Worm (Caenorhabditis elegans) whole organism, L1 larva: ENCODE results near the gene srd-36.

ENCODE experiments used
- C04F5.9 ChIP-seq: sonication (generic microtip); optimal IDR thresholded peaks from 2 replicates; lab custom pipeline; 2016; ENCODE audit warnings: missing genetic modification characterization, missing compliant biosample characterization
- Y116A8C.19 ChIP-seq: sonication (generic microtip); optimal IDR thresholded peaks from 2 replicates; lab custom pipeline; 2016; ENCODE audit warnings: missing compliant biosample characterization, missing genetic modification characterization, borderline replicate concordance
- aha-1 ChIP-seq: fragments of 150-350 bp; optimal IDR thresholded peaks from 2 replicates; lab custom pipeline; 2014; ENCODE audit warnings: missing biosample characterization, missing genetic modification characterization
- blmp-1 ChIP-seq: fragments of 150-350 bp; optimal IDR thresholded peaks from 2 replicates; lab custom pipeline; 2014; ENCODE audit warnings: missing biosample characterization, missing genetic modification characterization
- ceh-8 ChIP-seq: fragments of 200-800 bp; sonication (Bioruptor generic); optimal IDR thresholded peaks from 2 replicates; lab custom pipeline; 2018; ENCODE audit warnings: mild to moderate bottlenecking, missing genetic modification characterization, moderate library complexity, missing compliant biosample characterization
- ceh-88 ChIP-seq: fragments of 200-800 bp; sonication (Bioruptor generic); IDR thresholded peaks from 2 replicates; pipeline ENCODE4 v1.3.6; 2022; ENCODE audit warnings: missing genetic modification characterization, missing compliant biosample characterization
- ces-1 ChIP-seq: fragments of 150-350 bp; optimal IDR thresholded peaks from 2 replicates; lab custom pipeline; 2014; ENCODE audit warnings: missing biosample characterization, missing genetic modification reagents, missing genetic modification characterization
- efl-1 ChIP-seq, 4 experiments: fragments of 150-350 bp; optimal IDR thresholded peaks in 3 of 4; peaks in 1 of 4; 1 replicate in 1 of 4; 2 replicates in 3 of 4; lab custom pipeline; 2014; ENCODE audit warnings: missing biosample characterization in 2 of 4, missing genetic modification characterization in 2 of 4, missing genetic modification reagents in 2 of 4
- egl-13 ChIP-seq: sonication (generic microtip); optimal IDR thresholded peaks from 2 replicates; lab custom pipeline; 2016; ENCODE audit warnings: missing genotype, missing genetic modification reagents, missing genetic modification characterization, missing compliant biosample characterization
- egl-27 ChIP-seq, 2 experiments: fragments of 150-350 bp in 1 of 2; sonication (generic microtip); optimal IDR thresholded peaks; 3 replicates each; lab custom pipeline; 2017 to 2018; ENCODE audit warnings: missing biosample characterization in 2 of 2, missing genetic modification characterization in 2 of 2, missing genetic modification reagents in 2 of 2
- elt-3 ChIP-seq, 6 experiments: fragments of 150-350 bp in 1 of 6; sonication (generic microtip); optimal IDR thresholded peaks; 2 replicates each; lab custom pipeline; 2017 to 2018; ENCODE audit warnings: missing biosample characterization in 6 of 6, missing genetic modification characterization in 6 of 6, inconsistent platforms in 1 of 6
- fkh-4 ChIP-seq: sonication (generic microtip); optimal IDR thresholded peaks from 2 replicates; lab custom pipeline; 2016; ENCODE audit warnings: missing compliant biosample characterization, missing genetic modification characterization, borderline replicate concordance
- fkh-8 ChIP-seq: sonication (generic microtip); optimal IDR thresholded peaks from 2 replicates; lab custom pipeline; 2016; ENCODE audit warnings: mild to moderate bottlenecking, missing genetic modification characterization, missing compliant biosample characterization
- grh-1 ChIP-seq: fragments of 200-800 bp; sonication (Bioruptor generic); IDR thresholded peaks from 2 replicates; pipeline ENCODE4 v1.3.6; 2022; ENCODE audit warnings: missing genetic modification reagents, missing genetic modification characterization, missing compliant biosample characterization
- hlh-17 ChIP-seq: fragments of 200-800 bp; sonication (Bioruptor generic); optimal IDR thresholded peaks from 2 replicates; lab custom pipeline; 2018; ENCODE audit warnings: missing genetic modification characterization, mild to moderate bottlenecking, missing compliant biosample characterization, moderate library complexity, borderline replicate concordance
- hpl-2 ChIP-seq: fragments of 150-350 bp; optimal IDR thresholded peaks from 2 replicates; lab custom pipeline; 2014; ENCODE audit warnings: missing biosample characterization, missing genetic modification reagents, missing genetic modification characterization
- irx-1 ChIP-seq: sonication (generic microtip); optimal IDR thresholded peaks from 2 replicates; lab custom pipeline; 2016; ENCODE audit warnings: missing genetic modification characterization, missing compliant biosample characterization
- isw-1 ChIP-seq: fragments of 200-800 bp; sonication (Bioruptor generic); IDR thresholded peaks from 2 replicates; pipeline ENCODE4 v1.3.6; 2022; ENCODE audit warnings: missing genetic modification characterization, missing compliant biosample characterization
- jun-1 ChIP-seq: fragments of 150-350 bp; optimal IDR thresholded peaks from 2 replicates; lab custom pipeline; 2014; ENCODE audit warnings: missing biosample characterization, missing genetic modification reagents, missing genetic modification characterization
- lin-13 ChIP-seq: fragments of 150-350 bp; optimal IDR thresholded peaks from 2 replicates; lab custom pipeline; 2014; ENCODE audit warnings: missing biosample characterization, missing genetic modification reagents, missing genetic modification characterization
- lin-14 ChIP-seq: fragments of 200-800 bp; sonication (Bioruptor generic); optimal IDR thresholded peaks from 2 replicates; lab custom pipeline; 2018; ENCODE audit warnings: mild to moderate bottlenecking, missing genetic modification characterization, moderate library complexity, missing compliant biosample characterization
- mdl-1 ChIP-seq, 2 experiments: fragments of 150-350 bp; optimal IDR thresholded peaks; 2 replicates each; lab custom pipeline; 2014 to 2017; ENCODE audit warnings: missing biosample characterization in 2 of 2, missing genetic modification characterization in 2 of 2, inconsistent platforms in 1 of 2
- mef-2 ChIP-seq: fragments of 150-350 bp; optimal IDR thresholded peaks from 2 replicates; lab custom pipeline; 2014; ENCODE audit warnings: missing biosample characterization, missing genetic modification characterization
- mep-1 ChIP-seq: fragments of 150-350 bp; optimal IDR thresholded peaks from 2 replicates; lab custom pipeline; 2014; ENCODE audit warnings: missing biosample characterization, missing genetic modification characterization
- nhr-12 ChIP-seq: sonication (generic microtip); optimal IDR thresholded peaks from 2 replicates; lab custom pipeline; 2017; ENCODE audit warnings: missing biosample characterization, missing genetic modification characterization
- nhr-71 ChIP-seq: sonication (generic microtip); optimal IDR thresholded peaks from 2 replicates; lab custom pipeline; 2016; ENCODE audit warnings: mild to moderate bottlenecking, missing genetic modification characterization, moderate library complexity, missing compliant biosample characterization
- nhr-76 ChIP-seq: sonication (generic microtip); optimal IDR thresholded peaks from 2 replicates; lab custom pipeline; 2017; ENCODE audit warnings: missing biosample characterization, missing genetic modification characterization
- nhr-84 ChIP-seq: sonication (generic microtip); optimal IDR thresholded peaks from 2 replicates; lab custom pipeline; 2017; ENCODE audit warnings: missing biosample characterization, missing genetic modification characterization
- nhr-85 ChIP-seq: sonication (generic microtip); peaks from one replicate; lab custom pipeline; 2016; ENCODE audit warnings: missing genetic modification characterization, inconsistent platforms, missing compliant biosample characterization
- pax-3 ChIP-seq: fragments of 200-800 bp; sonication (Bioruptor generic); optimal IDR thresholded peaks from 2 replicates; lab custom pipeline; 2018; ENCODE audit warnings: mild to moderate bottlenecking, missing genetic modification characterization, moderate library complexity, missing compliant biosample characterization
- rnt-1 ChIP-seq: sonication (generic microtip); optimal IDR thresholded peaks from 2 replicates; lab custom pipeline; 2016; ENCODE audit warnings: mild to moderate bottlenecking, missing genetic modification characterization, moderate library complexity, missing compliant biosample characterization
- snpc-4 ChIP-seq: fragments of 150-350 bp; optimal IDR thresholded peaks from 2 replicates; lab custom pipeline; 2014; ENCODE audit warnings: missing biosample characterization, missing genetic modification characterization
- sup-37 ChIP-seq: fragments of 200-800 bp; sonication (Bioruptor generic); optimal IDR thresholded peaks from 2 replicates; lab custom pipeline; 2018; ENCODE audit warnings: mild to moderate bottlenecking, missing genetic modification characterization, missing compliant biosample characterization
- swsn-7 ChIP-seq: sonication (generic microtip); optimal IDR thresholded peaks from 2 replicates; lab custom pipeline; 2016; ENCODE audit warnings: missing genetic modification characterization, missing compliant biosample characterization
- tbx-2 ChIP-seq: sonication (generic microtip); optimal IDR thresholded peaks from 2 replicates; lab custom pipeline; 2016; ENCODE audit warnings: missing genetic modification characterization, missing compliant biosample characterization
- tlp-1 ChIP-seq: fragments of 150-350 bp; optimal IDR thresholded peaks from 2 replicates; lab custom pipeline; 2014; ENCODE audit warnings: missing biosample characterization, missing genetic modification characterization
- unc-130 ChIP-seq: fragments of 150-350 bp; optimal IDR thresholded peaks from 2 replicates; lab custom pipeline; 2017; ENCODE audit warnings: missing biosample characterization, missing genetic modification characterization, inconsistent platforms
- unc-30 ChIP-seq: sonication (generic microtip); optimal IDR thresholded peaks from 2 replicates; lab custom pipeline; 2017; ENCODE audit warnings: missing biosample characterization, missing genetic modification characterization
- unc-62 ChIP-seq: fragments of 150-350 bp; optimal IDR thresholded peaks from 2 replicates; lab custom pipeline; 2014; ENCODE audit warnings: missing biosample characterization, missing genetic modification reagents, missing genetic modification characterization
- vab-15 ChIP-seq: sonication (generic microtip); optimal IDR thresholded peaks from 2 replicates; lab custom pipeline; 2017; ENCODE audit warnings: missing genotype, mild to moderate bottlenecking, missing genetic modification characterization, missing compliant biosample characterization
- xbp-1 ChIP-seq: sonication (generic microtip); optimal IDR thresholded peaks from 2 replicates; lab custom pipeline; 2016; ENCODE audit warnings: missing genetic modification characterization, missing compliant biosample characterization

Gene srd-36

ce11 chrX:13306869-13307446, 12.4 kb upstream of the srd-36 start (continued):
- peak; percentile 80 for TF ChIP-seq fkh-8 (tag; lab: Kevin White, UChicago)
- no peak for TF ChIP-seq nhr-12 (tag; lab: Kevin White, UChicago)
- TF ChIP-seq tlp-1 (tag; lab: Kevin White, UChicago), result no peak
- no peak for TF ChIP-seq grh-1 (GFP tag; lab: Robert Waterston, UW)
- no peak; the same call in 1 of the 2 replicates for TF ChIP-seq ceh-88 (GFP tag; lab: Robert Waterston, UW)
- peak; percentile 12 for TF ChIP-seq mef-2
- peak; percentile 7 for TF ChIP-seq sup-37 (GFP tag; lab: Kevin White, UChicago)
- peak; percentile 26 for TF ChIP-seq snpc-4 (tag; lab: Kevin White, UChicago)
- peak; percentile 25; the same call in 1 of the 2 replicates for TF ChIP-seq isw-1 (GFP tag; lab: Robert Waterston, UW)
- TF ChIP-seq nhr-76 (tag; lab: Kevin White, UChicago), result peak; percentile 31
- TF ChIP-seq nhr-84, result no peak
- TF ChIP-seq tbx-2 (tag; lab: Kevin White, UChicago), result peak; percentile 72
- TF ChIP-seq unc-130 (tag; lab: Kevin White, UChicago), result peak; percentile 78
- peak; percentile 32 to 46 for TF ChIP-seq efl-1 (optimal IDR thresholded peaks at IDR 0.05; lab: Kevin White, UChicago)
- peak in 1 of 2 experiments; percentile 91 for TF ChIP-seq efl-1 (GFP tag; optimal IDR thresholded peaks at IDR 0.05 in 1 of 2; lab: Kevin White, UChicago)
- peak; percentile 70 for TF ChIP-seq xbp-1 (tag; lab: Kevin White, UChicago)
- TF ChIP-seq unc-62, result no peak
- TF ChIP-seq nhr-71, result peak; percentile 86
- peak; percentile 58 for TF ChIP-seq blmp-1
- peak; percentile 88 for TF ChIP-seq lin-14 (GFP tag; lab: Kevin White, UChicago)
- peak in 2 of 6 experiments; percentile 60 to 88 for TF ChIP-seq elt-3 (tag; optimal IDR thresholded peaks at IDR 0.05; lab: Kevin White, UChicago)
- peak in 1 of 2 experiments; percentile 59 for TF ChIP-seq egl-27 (tag; optimal IDR thresholded peaks at IDR 0.05; lab: Kevin White, UChicago)
- peak; percentile 54 for TF ChIP-seq nhr-85 (tag; lab: Kevin White, UChicago)
- TF ChIP-seq jun-1 (tag; lab: Kevin White, UChicago), result peak; percentile 73
- TF ChIP-seq lin-13 (GFP tag; lab: Kevin White, UChicago), result peak; percentile 66
- peak; percentile 52 for TF ChIP-seq irx-1
- TF ChIP-seq pax-3, result peak; percentile 41
- TF ChIP-seq hlh-17, result no peak
- TF ChIP-seq ceh-8 (GFP tag; lab: Kevin White, UChicago), result peak; percentile 76
- TF ChIP-seq fkh-4 (tag; lab: Kevin White, UChicago), result no peak
- TF ChIP-seq ces-1 (GFP tag; lab: Kevin White, UChicago), result no peak
- peak; percentile 58 for TF ChIP-seq egl-13
- TF ChIP-seq aha-1, result no peak
- TF ChIP-seq mdl-1 (tag; optimal IDR thresholded peaks at IDR 0.05; lab: Kevin White, UChicago), result peak in 1 of 2 experiments; percentile 88
- peak; percentile 45 for TF ChIP-seq hpl-2 (GFP tag; lab: Kevin White, UChicago)
- peak; percentile 11 for TF ChIP-seq vab-15 (tag; lab: Kevin White, UChicago)
- peak; percentile 83 for TF ChIP-seq rnt-1 (tag; lab: Kevin White, UChicago)
- TF ChIP-seq C04F5.9 (tag; lab: Kevin White, UChicago), result no peak
- no peak for TF ChIP-seq Y116A8C.19
- peak; percentile 81 for TF ChIP-seq swsn-7 (tag; lab: Kevin White, UChicago)
- peak; percentile 91 for TF ChIP-seq mep-1 (tag; lab: Kevin White, UChicago)
- no peak for TF ChIP-seq unc-30 (tag; lab: Kevin White, UChicago)

- peak; percentile 33 for TF ChIP-seq ceh-8 (GFP tag; lab: Kevin White, UChicago)
- TF ChIP-seq Y116A8C.19, result no peak
Observed at ce11 chrX:13305779-13306178, 11.2 kb upstream of the srd-36 start, which contains the start of gene srd-43. Gene srd-43, minus strand, starts transcription at chrX:13305844.
